Fruit fly (Drosophila melanogaster): ENCODE results near the gene CG17490.

dm6 chr2L:22570066-22570465 is 32.6 kb downstream of the CG17490 start:
- TF ChIP-seq Pif1B (GFP tag; optimal IDR thresholded peaks at IDR 0.05) (no peak), CG14655 (GFP tag; optimal IDR thresholded peaks at IDR 0.05) (no peak), Snoo (tag; optimal IDR thresholded peaks at IDR 0.05) (no peak), gl (tag; optimal IDR thresholded peaks at IDR 0.05) (no peak), D1 (tag; optimal IDR thresholded peaks at IDR 0.05) (no peak), CG15710 (tag; optimal IDR thresholded peaks at IDR 0.05) (no peak), CG32121 (GFP tag; IDR thresholded peaks at IDR 0.05) (no peak), EcR (GFP tag; optimal IDR thresholded peaks at IDR 0.05) (no peak), Pif1A (GFP tag; optimal IDR thresholded peaks at IDR 0.05) (no peak), CG13204 (GFP tag; optimal IDR thresholded peaks at IDR 0.05) (no peak), CG12605 (GFP tag; IDR thresholded peaks at IDR 0.05) (no peak), CG34367 (tag; optimal IDR thresholded peaks at IDR 0.05) (no peak)
